Worm (Caenorhabditis elegans): Measurements from ENCODE around the gene sptl-2.

ce11 chrV:8054130-8054529, 37.1 kb downstream of the sptl-2 start, which contains the start of gene ZC513.2:
- TF ChIP-seq ceh-82 (tag; optimal IDR thresholded peaks at IDR 0.05) (no peak), hlh-4 (tag; optimal IDR thresholded peaks at IDR 0.05) (no peak), pax-3 (tag; optimal IDR thresholded peaks at IDR 0.05) (no peak), vab-15 (tag; optimal IDR thresholded peaks at IDR 0.05) (no peak), nhr-90 (tag; optimal IDR thresholded peaks at IDR 0.05; ENCODE audit: poor library complexity) (no peak), fos-1 (tag; optimal IDR thresholded peaks at IDR 0.05) (no peak), nhr-12 (tag; optimal IDR thresholded peaks at IDR 0.05) (no peak), lin-35 (GFP tag; optimal IDR thresholded peaks at IDR 0.05) (no peak)

All from whole organism, L1 larva.